Fruit fly (Drosophila melanogaster): Measurements from ENCODE around the gene CG7990.

The CG7990 gene

dm6 chrX:19167586-19168403, 34.0 kb downstream of the CG7990 start (continued):
- TF ChIP-seq CG13624 (GFP tag; optimal IDR thresholded peaks at IDR 0.05), result peak; percentile 49
- no peak for TF ChIP-seq tio (GFP tag; optimal IDR thresholded peaks at IDR 0.05)
- no peak for TF ChIP-seq nom (GFP tag; optimal IDR thresholded peaks at IDR 0.05)
- TF ChIP-seq ash1 (GFP tag; optimal IDR thresholded peaks at IDR 0.05), result no peak
- no peak for TF ChIP-seq CG13296 (GFP tag; optimal IDR thresholded peaks at IDR 0.05)
- no peak for TF ChIP-seq Xbp1 (GFP tag; optimal IDR thresholded peaks at IDR 0.05)
- no peak for TF ChIP-seq cas (GFP tag; IDR thresholded peaks at IDR 0.05)
- TF ChIP-seq ATbp (GFP tag; optimal IDR thresholded peaks at IDR 0.05), result no peak
- peak; percentile 39 for TF ChIP-seq mirr (GFP tag; optimal IDR thresholded peaks at IDR 0.05)
- TF ChIP-seq fd102C (GFP tag; optimal IDR thresholded peaks at IDR 0.05), result no peak
- TF ChIP-seq CG14965 (GFP tag; optimal IDR thresholded peaks at IDR 0.05; ENCODE audit: borderline replicate concordance), result no peak
- no peak for TF ChIP-seq br (optimal IDR thresholded peaks at IDR 0.05)
- no peak for TF ChIP-seq NC2β (GFP tag; optimal IDR thresholded peaks at IDR 0.05)
- TF ChIP-seq CG12104 (GFP tag; optimal IDR thresholded peaks at IDR 0.05), result no peak
- no peak for TF ChIP-seq Rx (GFP tag; IDR thresholded peaks at IDR 0.05)
- no peak for TF ChIP-seq CG30431 (GFP tag; optimal IDR thresholded peaks at IDR 0.05)
- TF ChIP-seq CG8281 (tag; optimal IDR thresholded peaks at IDR 0.05), result no peak
- TF ChIP-seq B-H1 (GFP tag; IDR thresholded peaks at IDR 0.05), result no peak
- TF ChIP-seq CG18764 (GFP tag; optimal IDR thresholded peaks at IDR 0.05), result no peak
- TF ChIP-seq CG16815 (GFP tag; optimal IDR thresholded peaks at IDR 0.05), result no peak
- TF ChIP-seq CG34224 (GFP tag; IDR thresholded peaks at IDR 0.05; ENCODE audit: partially characterized antibody), result no peak
- TF ChIP-seq ewg (GFP tag; optimal IDR thresholded peaks at IDR 0.05), result no peak
- no peak for TF ChIP-seq rib (GFP tag; IDR thresholded peaks at IDR 0.05)
- no peak for TF ChIP-seq CG11247 (GFP tag; IDR thresholded peaks at IDR 0.05)
- no peak for TF ChIP-seq CG18011 (GFP tag; optimal IDR thresholded peaks at IDR 0.05)
- TF ChIP-seq Mad (GFP tag; optimal IDR thresholded peaks at IDR 0.05), result no peak
- TF ChIP-seq D (optimal IDR thresholded peaks at IDR 0.05), result no peak
- no peak for TF ChIP-seq D (GFP tag; optimal IDR thresholded peaks at IDR 0.05)
- no peak for TF ChIP-seq Doc3 (GFP tag; IDR thresholded peaks at IDR 0.05; ENCODE audit: partially characterized antibody)
- no peak for TF ChIP-seq CG31441 (GFP tag; IDR thresholded peaks at IDR 0.05)
- peak; percentile 89 for TF ChIP-seq z (GFP tag; IDR thresholded peaks at IDR 0.05)
- TF ChIP-seq CG8388 (GFP tag; optimal IDR thresholded peaks at IDR 0.05), result no peak
- TF ChIP-seq CG12942 (GFP tag; optimal IDR thresholded peaks at IDR 0.05), result no peak
- TF ChIP-seq kni (GFP tag; optimal IDR thresholded peaks at IDR 0.05), result peak; percentile 23
- no peak for TF ChIP-seq Max (GFP tag; optimal IDR thresholded peaks at IDR 0.05)
- no peak for TF ChIP-seq tap (tag; optimal IDR thresholded peaks at IDR 0.05)
- TF ChIP-seq Antp (GFP tag; optimal IDR thresholded peaks at IDR 0.05), result no peak
- no peak for TF ChIP-seq CG12659 (GFP tag; optimal IDR thresholded peaks at IDR 0.05)
- no peak for TF ChIP-seq CG4617 (GFP tag; optimal IDR thresholded peaks at IDR 0.05; ENCODE audit: borderline replicate concordance)
- no peak for TF ChIP-seq org-1 (GFP tag; optimal IDR thresholded peaks at IDR 0.05)
- TF ChIP-seq emc (GFP tag; optimal IDR thresholded peaks at IDR 0.05), result no peak
- TF ChIP-seq dysf (GFP tag; IDR thresholded peaks at IDR 0.05), result peak; percentile 34; the same call in 1 of the 3 replicates
- TF ChIP-seq NFAT (GFP tag; IDR thresholded peaks at IDR 0.05), result no peak
- TF ChIP-seq gt (GFP tag; IDR thresholded peaks at IDR 0.05), result no peak
- TF ChIP-seq CG4404 (GFP tag; IDR thresholded peaks at IDR 0.05), result no peak
- TF ChIP-seq CG15011 (GFP tag; optimal IDR thresholded peaks at IDR 0.05), result no peak
- TF ChIP-seq CG3281 (GFP tag; optimal IDR thresholded peaks at IDR 0.05), result no peak
- TF ChIP-seq Ets65A (GFP tag), result no peak
- TF ChIP-seq ftz-f1 (GFP tag; optimal IDR thresholded peaks at IDR 0.05), result no peak
- peak; percentile 64; the same call in 1 of the 3 replicates for TF ChIP-seq ci (GFP tag; IDR thresholded peaks at IDR 0.05)
- TF ChIP-seq D19A (tag; optimal IDR thresholded peaks at IDR 0.05), result no peak

All from whole organism, embryonic.